Worm (Caenorhabditis elegans) whole organism, early embryonic: ENCODE results near the gene Y62E10A.23.

Source experiments
- B0310.2 ChIP-seq: sonication (generic microtip); optimal IDR thresholded peaks from 2 replicates; lab custom pipeline; 2016; ENCODE audit warnings: mild to moderate bottlenecking, missing genetic modification characterization, missing compliant biosample characterization
- F13C5.2 ChIP-seq: sonication (generic microtip); optimal IDR thresholded peaks from 2 replicates; lab custom pipeline; 2017; ENCODE audit warnings: mild to moderate bottlenecking, missing genetic modification characterization, inconsistent platforms, missing compliant biosample characterization
- aly-1 ChIP-seq: sonication (generic microtip); optimal IDR thresholded peaks from 2 replicates; lab custom pipeline; 2016; ENCODE audit warnings: missing genetic modification characterization, missing compliant biosample characterization
- ama-1 ChIP-seq: fragments of 150-350 bp; optimal IDR thresholded peaks from 2 replicates; lab custom pipeline; 2014
- ceh-13 ChIP-seq: fragments of 200-800 bp; sonication (Bioruptor generic); optimal IDR thresholded peaks from 2 replicates; lab custom pipeline; 2018; ENCODE audit warnings: mild to moderate bottlenecking, missing genetic modification characterization, missing compliant biosample characterization
- ceh-36 ChIP-seq: sonication (generic microtip); optimal IDR thresholded peaks from 2 replicates; lab custom pipeline; 2016; ENCODE audit warnings: missing genetic modification characterization, inconsistent platforms, missing compliant biosample characterization
- ets-7 ChIP-seq: sonication (generic microtip); optimal IDR thresholded peaks from 2 replicates; lab custom pipeline; 2016; ENCODE audit warnings: missing genotype, missing genetic modification characterization, missing compliant biosample characterization
- flt-1 ChIP-seq: fragments of 200-800 bp; sonication (Bioruptor generic); IDR thresholded peaks from 2 replicates; pipeline ENCODE4 v1.3.6; 2022; ENCODE audit warnings: missing genetic modification characterization, missing compliant biosample characterization
- hmbx-1 ChIP-seq: sonication (generic microtip); optimal IDR thresholded peaks from 2 replicates; lab custom pipeline; 2016; ENCODE audit warnings: mild to moderate bottlenecking, missing genetic modification characterization, missing compliant biosample characterization
- hmg-4 ChIP-seq: fragments of 200-800 bp; sonication (Bioruptor generic); optimal IDR thresholded peaks from 2 replicates; lab custom pipeline; 2018; ENCODE audit warnings: mild to moderate bottlenecking, missing genetic modification characterization, missing compliant biosample characterization
- hnd-1 ChIP-seq: sonication (generic microtip); optimal IDR thresholded peaks from 2 replicates; lab custom pipeline; 2016; ENCODE audit warnings: missing genetic modification characterization, missing compliant biosample characterization
- pes-1 ChIP-seq: fragments of 200-800 bp; sonication (Bioruptor generic); IDR thresholded peaks from 2 replicates; pipeline ENCODE4 v1.3.6; 2022; ENCODE audit warnings: missing genetic modification reagents, missing genetic modification characterization, missing compliant biosample characterization
- scrt-1 ChIP-seq: fragments of 200-800 bp; sonication (Bioruptor generic); IDR thresholded peaks from 2 replicates; pipeline ENCODE4 v1.3.6; 2022; ENCODE audit warnings: missing genetic modification characterization, missing compliant biosample characterization
- sea-1 ChIP-seq: fragments of 200-800 bp; sonication (Bioruptor generic); conservative IDR thresholded peaks from 2 replicates; pipeline ENCODE4 v1.3.6; 2022; ENCODE audit warnings: missing genetic modification characterization, missing compliant biosample characterization
- tbx-11 ChIP-seq: fragments of 200-800 bp; sonication (Bioruptor generic); IDR thresholded peaks from 2 replicates; pipeline ENCODE4 v1.3.6; 2022; ENCODE audit warnings: missing genetic modification characterization, missing compliant biosample characterization
- tbx-37 ChIP-seq: fragments of 200-800 bp; sonication (Bioruptor generic); conservative IDR thresholded peaks from 2 replicates; pipeline ENCODE4 v1.3.6; 2022; ENCODE audit warnings: missing genetic modification reagents, missing genetic modification characterization, missing compliant biosample characterization
- tra-4 ChIP-seq: sonication (generic microtip); optimal IDR thresholded peaks from 2 replicates; lab custom pipeline; 2017; ENCODE audit warnings: missing genetic modification characterization, missing compliant biosample characterization

The Y62E10A.23 gene

DNA sequence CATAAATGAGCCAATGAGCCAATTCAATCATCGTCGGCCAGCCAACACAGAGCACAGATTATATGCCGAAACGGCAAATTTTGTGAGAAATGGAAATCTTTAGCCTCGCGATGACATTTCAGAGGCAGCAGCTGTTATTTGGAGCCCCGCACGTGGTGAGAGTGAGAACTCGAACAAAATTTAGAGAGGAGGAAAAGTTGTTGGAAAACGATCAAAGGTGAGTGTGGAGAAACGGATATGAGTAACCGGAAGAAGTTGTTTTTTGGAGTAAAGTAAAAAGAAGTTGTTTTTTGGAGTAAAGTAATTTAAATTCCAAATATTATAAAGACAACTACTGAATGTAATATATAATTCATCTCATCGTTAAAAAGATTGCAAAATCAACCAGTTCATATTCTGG is 12.6 kb downstream of the Y62E10A.23 start, which contains the start of gene Y62E10A.13:
Gene Y62E10A.13 (minus strand): TSS at position 326 of the 400 bp plus-strand sequence.
- TF ChIP-seq ama-1 (no peak), F13C5.2 (tag; lab: Kevin White, UChicago) (no peak), ceh-13 (no peak), tra-4 (tag; lab: Kevin White, UChicago) (no peak), pes-1 (GFP tag; lab: Robert Waterston, UW) (no peak), ceh-36 (tag; lab: Kevin White, UChicago) (no peak), hnd-1 (tag; lab: Kevin White, UChicago) (no peak), hmg-4 (GFP tag; lab: Kevin White, UChicago) (no peak)

DNA sequence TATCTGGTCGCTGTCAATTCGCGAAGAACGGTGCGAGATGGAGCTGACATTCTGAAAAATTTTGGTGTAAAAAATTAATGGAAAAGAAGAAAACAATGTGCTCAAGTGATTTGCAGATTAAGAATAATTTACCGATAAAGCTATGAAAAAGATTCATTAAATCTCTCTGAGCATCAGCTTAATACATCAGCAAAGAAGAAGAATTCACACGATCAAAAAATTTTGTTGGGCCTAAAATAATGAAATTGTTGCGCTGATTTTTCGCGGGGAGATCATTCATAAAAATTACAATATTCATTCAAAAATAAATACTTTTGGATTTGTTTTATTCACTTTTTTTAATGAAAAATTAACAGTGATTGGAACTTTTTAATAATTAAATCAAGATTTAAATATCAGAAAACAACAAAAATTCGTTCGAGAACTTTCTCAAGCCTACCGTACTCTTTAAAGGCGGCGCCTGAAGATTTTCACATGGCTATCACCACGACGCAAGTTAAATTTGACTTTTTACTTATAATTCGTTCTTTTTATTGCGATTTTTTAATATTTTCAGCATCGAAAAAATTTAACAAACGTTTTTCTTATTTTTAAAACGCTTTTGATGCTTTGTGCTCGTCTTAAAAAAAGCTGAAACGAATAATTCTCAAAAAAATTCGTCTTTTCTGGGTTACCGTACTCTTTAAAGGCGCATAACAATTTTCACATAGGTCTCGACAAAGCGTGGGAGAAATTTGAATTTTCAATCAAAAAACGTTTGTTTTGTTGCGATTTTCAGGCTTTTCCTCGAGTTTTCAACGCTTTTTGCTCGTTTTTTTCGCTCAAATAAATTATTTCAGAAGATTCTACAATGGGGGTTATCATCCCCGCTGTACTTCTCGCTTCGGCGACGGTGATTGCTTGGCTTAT is 14.6 kb downstream of the Y62E10A.23 start, which contains the start of the genes memi-2 and cyp-31A5:
Gene memi-2 (minus strand): TSS at position 51 of the 909 bp plus-strand sequence.
Gene cyp-31A5 (plus strand): TSS at position 834 of the 909 bp plus-strand sequence.
- no peak for TF ChIP-seq hnd-1 (tag; lab: Kevin White, UChicago)
- TF ChIP-seq tbx-37 (GFP tag; lab: Robert Waterston, UW): no peak
- no peak for TF ChIP-seq ceh-36 (tag; lab: Kevin White, UChicago)
- TF ChIP-seq ceh-13: no peak
- no peak for TF ChIP-seq hmg-4 (GFP tag; lab: Kevin White, UChicago)
- no peak for TF ChIP-seq F13C5.2 (tag; lab: Kevin White, UChicago)
- no peak for TF ChIP-seq ama-1
- no peak for TF ChIP-seq B0310.2 (tag; lab: Kevin White, UChicago)
- no peak for TF ChIP-seq ets-7 (tag; lab: Kevin White, UChicago)
- no peak for TF ChIP-seq hmbx-1 (tag; lab: Kevin White, UChicago)
- no peak for TF ChIP-seq pes-1 (GFP tag; lab: Robert Waterston, UW)
- no peak for TF ChIP-seq scrt-1 (GFP tag; lab: Robert Waterston, UW)
- no peak for TF ChIP-seq sea-1 (GFP tag; lab: Robert Waterston, UW)
- no peak for TF ChIP-seq tra-4 (tag; lab: Kevin White, UChicago)
- TF ChIP-seq flt-1 (GFP tag; lab: Robert Waterston, UW): no peak
- no peak for TF ChIP-seq aly-1
- TF ChIP-seq tbx-11 (GFP tag; lab: Robert Waterston, UW): no peak

DNA sequence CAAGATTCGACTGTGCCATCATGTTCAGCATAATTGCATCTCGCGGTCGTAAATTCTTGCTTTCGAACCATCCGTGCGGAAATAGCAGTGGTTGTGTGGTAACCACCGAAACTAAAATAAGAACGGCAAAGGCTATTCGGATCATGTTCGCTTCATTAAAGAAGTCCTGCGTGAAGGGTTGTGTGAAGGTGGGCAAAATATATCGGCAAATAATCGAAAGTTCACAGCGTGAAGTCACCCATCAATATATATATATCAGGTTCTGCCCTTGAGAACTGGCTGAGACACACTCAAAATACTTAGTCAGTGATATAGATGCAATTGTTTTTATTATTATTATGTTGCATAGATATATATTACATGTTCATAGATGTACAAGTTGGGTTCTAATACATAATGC is 21.9 kb downstream of the Y62E10A.23 start, which contains the start of gene Y62E10A.19:
Gene Y62E10A.19 (minus strand): TSS at position 289 of the 400 bp plus-strand sequence.
- no peak for TF ChIP-seq scrt-1 (GFP tag; lab: Robert Waterston, UW)
- no peak for TF ChIP-seq hmg-4 (GFP tag; lab: Kevin White, UChicago)
- TF ChIP-seq ets-7 (tag; lab: Kevin White, UChicago): no peak
- TF ChIP-seq ceh-36 (tag; lab: Kevin White, UChicago): no peak
- TF ChIP-seq pes-1 (GFP tag; lab: Robert Waterston, UW): no peak
- no peak for TF ChIP-seq sea-1 (GFP tag; lab: Robert Waterston, UW)
- no peak for TF ChIP-seq hnd-1 (tag; lab: Kevin White, UChicago)
- TF ChIP-seq tbx-37 (GFP tag; lab: Robert Waterston, UW): no peak
- no peak for TF ChIP-seq B0310.2 (tag; lab: Kevin White, UChicago)
- no peak for TF ChIP-seq tra-4 (tag; lab: Kevin White, UChicago)
- TF ChIP-seq ceh-13: no peak
- no peak for TF ChIP-seq F13C5.2 (tag; lab: Kevin White, UChicago)
- TF ChIP-seq hmbx-1 (tag; lab: Kevin White, UChicago): no peak
- TF ChIP-seq tbx-11 (GFP tag; lab: Robert Waterston, UW): no peak
- TF ChIP-seq ama-1: no peak

DNA sequence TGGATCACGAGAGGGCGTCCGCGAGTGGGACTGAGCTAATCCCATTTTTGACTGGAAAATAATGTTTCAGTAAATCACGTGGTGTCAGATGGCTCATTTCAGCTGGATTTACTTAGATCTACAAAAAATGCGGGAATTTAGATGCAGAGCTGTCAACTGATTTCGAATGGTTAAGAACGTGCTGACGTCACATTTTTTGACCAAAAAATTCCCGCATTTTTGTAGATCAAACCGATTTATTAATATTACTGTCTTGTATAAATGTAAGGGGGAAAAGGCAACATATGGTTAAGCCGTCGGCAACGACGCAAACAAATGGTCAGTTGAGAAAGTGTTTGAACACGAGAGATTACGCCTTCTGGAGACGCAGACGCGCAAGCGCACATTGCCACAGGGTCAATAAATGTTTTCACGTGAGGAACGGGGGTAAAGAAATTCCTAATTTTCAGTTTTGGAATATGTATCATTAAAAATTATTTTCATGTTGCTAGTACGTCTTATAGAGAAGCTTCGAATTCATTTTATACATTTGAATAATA is 26.8 kb downstream of the Y62E10A.23 start, which contains the start of gene gcl-1:
Gene gcl-1 (minus strand): TSS at position 51 of the 539 bp plus-strand sequence.
- no peak for TF ChIP-seq tbx-11 (GFP tag; lab: Robert Waterston, UW)
- TF ChIP-seq pes-1 (GFP tag; lab: Robert Waterston, UW): no peak
- no peak for TF ChIP-seq ceh-13
- no peak for TF ChIP-seq scrt-1 (GFP tag; lab: Robert Waterston, UW)
- TF ChIP-seq hmbx-1 (tag; lab: Kevin White, UChicago): no peak
- no peak for TF ChIP-seq ets-7 (tag; lab: Kevin White, UChicago)
- TF ChIP-seq aly-1: no peak
- no peak for TF ChIP-seq hmg-4 (GFP tag; lab: Kevin White, UChicago)
- no peak for TF ChIP-seq F13C5.2 (tag; lab: Kevin White, UChicago)
- TF ChIP-seq ceh-36 (tag; lab: Kevin White, UChicago): no peak
- TF ChIP-seq ama-1: no peak
- TF ChIP-seq tbx-37 (GFP tag; lab: Robert Waterston, UW): no peak
- no peak for TF ChIP-seq sea-1 (GFP tag; lab: Robert Waterston, UW)
- TF ChIP-seq tra-4 (tag; lab: Kevin White, UChicago): no peak
- TF ChIP-seq B0310.2 (tag; lab: Kevin White, UChicago): no peak
- no peak for TF ChIP-seq flt-1 (GFP tag; lab: Robert Waterston, UW)
- TF ChIP-seq hnd-1 (tag; lab: Kevin White, UChicago): no peak

DNA sequence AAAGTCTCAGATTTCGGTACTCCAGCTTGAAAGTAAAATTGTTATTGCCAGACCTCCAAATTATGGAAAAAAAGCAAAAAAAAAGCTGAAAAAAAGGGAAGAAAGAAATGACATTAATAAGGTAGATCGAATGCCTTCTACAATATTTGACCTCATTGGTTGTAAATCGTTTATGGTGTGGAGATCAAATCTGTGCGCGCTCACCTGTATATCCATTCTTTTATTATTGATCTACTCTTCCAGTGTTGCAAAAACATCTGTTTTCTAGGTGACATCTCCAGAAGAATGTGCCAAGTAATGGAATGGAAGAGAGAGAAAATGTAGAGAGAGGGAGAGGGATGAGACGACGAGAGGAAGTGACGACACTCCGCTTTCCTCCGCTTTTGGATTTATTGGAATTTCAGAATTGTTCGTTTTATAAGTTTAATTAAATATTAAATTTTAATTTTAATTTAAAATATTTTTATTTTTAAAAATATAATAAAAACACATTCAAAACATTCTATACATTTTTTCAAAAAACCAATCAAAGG is 29.7 kb downstream of the Y62E10A.23 start, which contains the start of the genes pik-1 and aptf-2:
Gene pik-1 (plus strand): TSS at position 303 of the 533 bp plus-strand sequence.
Gene aptf-2 (minus strand): TSS at position 313 of the 533 bp plus-strand sequence.
- no peak for TF ChIP-seq hmg-4 (GFP tag; lab: Kevin White, UChicago)
- TF ChIP-seq hmbx-1 (tag; lab: Kevin White, UChicago): no peak
- no peak for TF ChIP-seq ama-1
- TF ChIP-seq ceh-13: no peak
- no peak for TF ChIP-seq hnd-1 (tag; lab: Kevin White, UChicago)
- TF ChIP-seq flt-1 (GFP tag; lab: Robert Waterston, UW): no peak
- TF ChIP-seq scrt-1 (GFP tag; lab: Robert Waterston, UW): no peak
- no peak for TF ChIP-seq F13C5.2 (tag; lab: Kevin White, UChicago)
- no peak for TF ChIP-seq B0310.2 (tag; lab: Kevin White, UChicago)
- TF ChIP-seq tra-4 (tag; lab: Kevin White, UChicago): no peak
- no peak for TF ChIP-seq sea-1 (GFP tag; lab: Robert Waterston, UW)
- no peak for TF ChIP-seq ets-7 (tag; lab: Kevin White, UChicago)
- no peak for TF ChIP-seq pes-1 (GFP tag; lab: Robert Waterston, UW)
- TF ChIP-seq tbx-37 (GFP tag; lab: Robert Waterston, UW): no peak
- no peak for TF ChIP-seq ceh-36 (tag; lab: Kevin White, UChicago)
- no peak for TF ChIP-seq aly-1
- no peak for TF ChIP-seq tbx-11 (GFP tag; lab: Robert Waterston, UW)
